Worm (Caenorhabditis elegans): ENCODE data around the gene nhr-138.
A peak's percentile ranks its signal among the peaks of the same experiment; 100 is the strongest.

nhr-138 gene

ce11 chrIV:9718396-9718795, 6.7 kb upstream of the nhr-138 start (continued):
- TF ChIP-seq rbr-2 (tag; optimal IDR thresholded peaks at IDR 0.05) (peak; percentile 65), dmd-6 (GFP tag; IDR thresholded peaks at IDR 0.05) (peak; percentile 93), hlh-11 (tag; optimal IDR thresholded peaks at IDR 0.05) (peak; percentile 90), lin-29 (GFP tag; IDR thresholded peaks at IDR 0.05) (0 out of 2 replicates have a peak, but pooled peaks have one; percentile 14), unc-39 (tag; optimal IDR thresholded peaks at IDR 0.05) (no peak), mxl-3 (GFP tag; optimal IDR thresholded peaks at IDR 0.05) (peak; percentile 76), nhr-102 (tag; optimal IDR thresholded peaks at IDR 0.05) (no peak), lir-3 (tag; optimal IDR thresholded peaks at IDR 0.05) (no peak), attf-4 (tag; optimal IDR thresholded peaks at IDR 0.05) (no peak), lsy-2 (tag; optimal IDR thresholded peaks at IDR 0.05) (peak; percentile 70 to 79), F49E8.2 (tag; optimal IDR thresholded peaks at IDR 0.05; ENCODE audit: borderline replicate concordance) (no peak), zip-11 (GFP tag; IDR thresholded peaks at IDR 0.05) (no peak), mep-1 (tag; optimal IDR thresholded peaks at IDR 0.05) (peak; percentile 83), lin-1 (GFP tag; IDR thresholded peaks at IDR 0.05) (peak; percentile 67), ceh-62 (tag; optimal IDR thresholded peaks at IDR 0.05) (no peak), nhr-25 (tag; optimal IDR thresholded peaks at IDR 0.05; ENCODE audit: borderline replicate concordance, insufficient read depth) (peak; percentile 65), dpl-1 (GFP tag; optimal IDR thresholded peaks at IDR 0.05) (peak; percentile 38), pha-4 (GFP tag; IDR thresholded peaks at IDR 0.05) (0 out of 2 replicates have a peak, but pooled peaks have one; percentile 44), pha-4 (tag; optimal IDR thresholded peaks at IDR 0.05) (no peak), cey-2 (tag; optimal IDR thresholded peaks at IDR 0.05; ENCODE audit: borderline replicate concordance, insufficient read depth) (peak; percentile 64)

ce11 chrIV:9723185-9723584, 1.9 kb upstream of the nhr-138 start:
- TF ChIP-seq dmd-9 (GFP tag; IDR thresholded peaks at IDR 0.05): no peak
- TF ChIP-seq php-3 (GFP tag; IDR thresholded peaks at IDR 0.05): no peak
- no peak for TF ChIP-seq ZK337.2 (GFP tag; IDR thresholded peaks at IDR 0.05)

- TF ChIP-seq nhr-11 (tag; optimal IDR thresholded peaks at IDR 0.05): peak; percentile 38
- TF ChIP-seq nhr-28 (tag; optimal IDR thresholded peaks at IDR 0.05): no peak
- TF ChIP-seq egl-27 (tag; optimal IDR thresholded peaks at IDR 0.05): no peak
- no peak for TF ChIP-seq Y105C5A.15 (GFP tag; IDR thresholded peaks at IDR 0.05)
- TF ChIP-seq T20F7.1 (GFP tag; optimal IDR thresholded peaks at IDR 0.05): no peak
- no peak for TF ChIP-seq hif-1 (tag; optimal IDR thresholded peaks at IDR 0.05)
- no peak for TF ChIP-seq nhr-76 (tag; optimal IDR thresholded peaks at IDR 0.05)
- TF ChIP-seq aha-1 (tag): peak; percentile 80
- TF ChIP-seq nhr-111 (GFP tag; optimal IDR thresholded peaks at IDR 0.05): no peak
- no peak for TF ChIP-seq zag-1 (tag; optimal IDR thresholded peaks at IDR 0.05)
- no peak for TF ChIP-seq lin-1 (GFP tag; IDR thresholded peaks at IDR 0.05)
- TF ChIP-seq ceh-32 (tag; optimal IDR thresholded peaks at IDR 0.05; ENCODE audit: poor library complexity): no peak
- TF ChIP-seq nhr-10 (tag; optimal IDR thresholded peaks at IDR 0.05): no peak
- no peak for TF ChIP-seq snpc-4 (tag; optimal IDR thresholded peaks at IDR 0.05)
- no peak for TF ChIP-seq madf-9 (GFP tag; conservative IDR thresholded peaks at IDR 0.05)
- no peak for TF ChIP-seq attf-4 (tag; optimal IDR thresholded peaks at IDR 0.05)
- TF ChIP-seq ZK546.5 (tag; optimal IDR thresholded peaks at IDR 0.05): no peak
- TF ChIP-seq lir-3 (tag; optimal IDR thresholded peaks at IDR 0.05): no peak
- TF ChIP-seq dmd-9 (GFP tag; IDR thresholded peaks at IDR 0.05): no peak
- no peak for TF ChIP-seq dve-1 (tag; optimal IDR thresholded peaks at IDR 0.05; ENCODE audit: insufficient read depth)
- TF ChIP-seq lsy-2 (tag; optimal IDR thresholded peaks at IDR 0.05): no peak
- TF ChIP-seq lin-15B (tag; optimal IDR thresholded peaks at IDR 0.05): no peak
- no peak for TF ChIP-seq ZK337.2 (GFP tag; IDR thresholded peaks at IDR 0.05)
- TF ChIP-seq unc-62 (GFP tag; optimal IDR thresholded peaks at IDR 0.05 in 1 of 2): peak in 1 of 2 experiments; percentile 63
- no peak for TF ChIP-seq unc-62 (tag; optimal IDR thresholded peaks at IDR 0.05)
Measured at ce11 chrIV:9725468-9725985, 476 bp downstream of the nhr-138 start.

All from whole organism, L4 larva.